Fruit fly (Drosophila melanogaster) whole organism, embryonic: Measurements from ENCODE around the gene CycB3.

Experiments used
- Asciz ChIP-seq: fragments of 200-800 bp; sonication (Bioruptor generic); optimal IDR thresholded peaks from 2 replicates; lab custom pipeline; 2017; ENCODE audit warnings: missing biosample characterization, mild to moderate bottlenecking, missing genetic modification characterization, missing genetic modification reagents
- CG10959 ChIP-seq: fragments of 200-800 bp; sonication (Bioruptor generic); IDR thresholded peaks from 2 replicates; pipeline ENCODE4 v1.3.6; 2022; ENCODE audit warnings: missing biosample characterization, missing genetic modification characterization
- CG11560 ChIP-seq: fragments of 200-800 bp; sonication (Bioruptor generic); IDR thresholded peaks from 3 replicates; pipeline ENCODE4 v1.3.6; 2022; ENCODE audit warnings: missing biosample characterization, missing genetic modification characterization
- CG12299 ChIP-seq: fragments of 200-800 bp; sonication (Bioruptor generic); optimal IDR thresholded peaks from 2 replicates; lab custom pipeline; 2018; ENCODE audit warnings: missing biosample characterization, mild to moderate bottlenecking, missing genetic modification characterization
- CG12769 ChIP-seq: fragments of 200-800 bp; sonication (Bioruptor generic); optimal IDR thresholded peaks from 2 replicates; lab custom pipeline; 2019; ENCODE audit warnings: missing biosample characterization, mild to moderate bottlenecking, missing genetic modification characterization, moderate library complexity
- CG14710 ChIP-seq: fragments of 200-800 bp; sonication (Bioruptor generic); optimal IDR thresholded peaks from 3 replicates; lab custom pipeline; 2019; ENCODE audit warnings: missing biosample characterization, mild to moderate bottlenecking, missing genetic modification characterization, moderate library complexity
- CG16863 ChIP-seq: fragments of 200-800 bp; sonication (Bioruptor generic); optimal IDR thresholded peaks from 3 replicates; lab custom pipeline; 2016; ENCODE audit warnings: missing biosample characterization, missing genetic modification characterization
- CG17385 ChIP-seq: fragments of 200-800 bp; sonication (Bioruptor generic); optimal IDR thresholded peaks from 3 replicates; lab custom pipeline; 2018; ENCODE audit warnings: missing biosample characterization, mild to moderate bottlenecking, missing genetic modification characterization
- CG18764 ChIP-seq: fragments of 200-800 bp; sonication (Bioruptor generic); optimal IDR thresholded peaks from 3 replicates; lab custom pipeline; 2016; ENCODE audit warnings: missing biosample characterization, missing genetic modification characterization
- CG2120 ChIP-seq: fragments of 200-800 bp; sonication (Bioruptor generic); optimal IDR thresholded peaks from 3 replicates; lab custom pipeline; 2016; ENCODE audit warnings: missing biosample characterization, missing genetic modification characterization
- CG2889 ChIP-seq: fragments of 200-800 bp; sonication (Bioruptor generic); IDR thresholded peaks from 3 replicates; pipeline ENCODE4 v1.3.6; 2022; ENCODE audit warnings: missing biosample characterization, missing genetic modification characterization
- CG7357 ChIP-seq: fragments of 200-800 bp; sonication (Bioruptor generic); IDR thresholded peaks from 3 replicates; pipeline ENCODE4 v1.3.6; 2022; ENCODE audit warnings: missing biosample characterization, missing genetic modification characterization
- CG7372 ChIP-seq: fragments of 200-800 bp; sonication (Bioruptor generic); IDR thresholded peaks from 2 replicates; pipeline ENCODE4 v1.3.6; 2022; ENCODE audit warnings: missing biosample characterization, missing genetic modification characterization
- CG7556 ChIP-seq: fragments of 200-800 bp; sonication (Bioruptor generic); optimal IDR thresholded peaks from 2 replicates; lab custom pipeline; 2017; ENCODE audit warnings: missing biosample characterization, mild to moderate bottlenecking, missing genetic modification characterization
- CG7928 ChIP-seq: fragments of 200-800 bp; sonication (Bioruptor generic); optimal IDR thresholded peaks from 2 replicates; lab custom pipeline; 2017; ENCODE audit warnings: missing biosample characterization, mild to moderate bottlenecking, missing genetic modification characterization
- D19A ChIP-seq: fragments of 200-800 bp; optimal IDR thresholded peaks from 3 replicates; lab custom pipeline; 2019; ENCODE audit warnings: missing biosample characterization, mild to moderate bottlenecking, missing genetic modification characterization, moderate library complexity
- ERR ChIP-seq: fragments of 200-800 bp; sonication (Bioruptor generic); optimal IDR thresholded peaks from 2 replicates; lab custom pipeline; 2016; ENCODE audit warnings: missing biosample characterization, missing genetic modification characterization
- HmgD ChIP-seq: fragments of 200-800 bp; sonication (Bioruptor generic); optimal IDR thresholded peaks from 3 replicates; lab custom pipeline; 2016; ENCODE audit warnings: missing biosample characterization, missing genetic modification characterization
- MBD-R2 ChIP-seq: fragments of 200-800 bp; sonication (Bioruptor generic); IDR thresholded peaks from 2 replicates; pipeline ENCODE4 v1.3.6; 2022; ENCODE audit warnings: missing biosample characterization, missing genetic modification characterization
- MTF-1 ChIP-seq: fragments of 200-800 bp; sonication (Bioruptor generic); optimal IDR thresholded peaks from 2 replicates; lab custom pipeline; 2018; ENCODE audit warnings: missing biosample characterization, mild to moderate bottlenecking, missing genetic modification characterization, borderline replicate concordance
- Med ChIP-seq: fragments of 200-800 bp; sonication (Bioruptor generic); peaks from one replicate; lab custom pipeline; 2016; ENCODE audit warnings: missing biosample characterization, missing genetic modification characterization, mild to moderate bottlenecking, inconsistent platforms, moderate library complexity
- Oaz ChIP-seq: fragments of 200-800 bp; sonication (Bioruptor generic); IDR thresholded peaks from 2 replicates; pipeline ENCODE4 v1.3.6; 2022; ENCODE audit warnings: missing biosample characterization, missing genetic modification characterization
- Scr ChIP-seq: fragments of 200-800 bp; sonication (Bioruptor generic); IDR thresholded peaks from 2 replicates; pipeline ENCODE4 v1.3.6; 2022; ENCODE audit warnings: missing biosample characterization, missing genetic modification characterization; ENCODE audit not compliant: partially characterized antibody
- Vsx1 ChIP-seq: fragments of 200-800 bp; sonication (Bioruptor generic); optimal IDR thresholded peaks from 2 replicates; lab custom pipeline; 2017; ENCODE audit warnings: missing biosample characterization, mild to moderate bottlenecking, missing genetic modification characterization, missing genetic modification reagents
- ac ChIP-seq: fragments of 200-800 bp; sonication (Bioruptor generic); optimal IDR thresholded peaks from 3 replicates; lab custom pipeline; 2017; ENCODE audit warnings: missing biosample characterization, mild to moderate bottlenecking, missing genetic modification characterization
- az2 ChIP-seq: fragments of 200-800 bp; sonication (Bioruptor generic); optimal IDR thresholded peaks from 3 replicates; lab custom pipeline; 2016; ENCODE audit warnings: missing biosample characterization, missing genetic modification characterization
- cad ChIP-seq: fragments of >200 bp; optimal IDR thresholded peaks from 2 replicates; lab custom pipeline; 2017; ENCODE audit warnings: missing biosample characterization, missing genetic modification characterization
- cwo ChIP-seq: fragments of 200-800 bp; sonication (Bioruptor generic); optimal IDR thresholded peaks from 3 replicates; lab custom pipeline; 2017; ENCODE audit warnings: missing biosample characterization, missing genetic modification characterization, mild to moderate bottlenecking, moderate library complexity, missing genetic modification reagents
- dati ChIP-seq: fragments of 200-800 bp; sonication (Bioruptor generic); IDR thresholded peaks from 2 replicates; pipeline ENCODE4 v1.3.6; 2022; ENCODE audit warnings: missing biosample characterization, missing genetic modification characterization
- disco-r ChIP-seq: fragments of 200-800 bp; sonication (Bioruptor generic); optimal IDR thresholded peaks from 2 replicates; lab custom pipeline; 2016; ENCODE audit warnings: missing biosample characterization, missing genetic modification characterization
- esg ChIP-seq: fragments of 200-800 bp; sonication (Bioruptor generic); conservative IDR thresholded peaks from 2 replicates; pipeline ENCODE4 v1.3.6; 2022; ENCODE audit warnings: missing biosample characterization, missing genetic modification characterization
- eyg ChIP-seq: fragments of 200-800 bp; sonication (Bioruptor generic); optimal IDR thresholded peaks from 3 replicates; lab custom pipeline; 2016; ENCODE audit warnings: missing biosample characterization, missing genetic modification characterization
- h ChIP-seq: fragments of >200 bp; optimal IDR thresholded peaks from 2 replicates; lab custom pipeline; 2017
- her ChIP-seq: fragments of 200-800 bp; sonication (Bioruptor generic); optimal IDR thresholded peaks from 2 replicates; lab custom pipeline; 2016; ENCODE audit warnings: missing biosample characterization, missing genetic modification characterization
- klu ChIP-seq: fragments of 200-800 bp; sonication (Bioruptor generic); IDR thresholded peaks from 2 replicates; pipeline ENCODE4 v1.3.6; 2022; ENCODE audit warnings: missing biosample characterization, missing genetic modification characterization
- mirr ChIP-seq: fragments of 200-800 bp; sonication (Bioruptor generic); optimal IDR thresholded peaks from 3 replicates; lab custom pipeline; 2018; ENCODE audit warnings: missing biosample characterization, mild to moderate bottlenecking, missing genetic modification characterization
- pan ChIP-seq, 4 experiments: fragments of >200 bp in 3 of 4; fragments of 200-800 bp in 1 of 4; sonication (Bioruptor generic) in 1 of 4; optimal IDR thresholded peaks in 3 of 4; IDR thresholded peaks in 1 of 4; 2 replicates each; pipeline versions ENCODE4 v1.3.6 to Lab custom; 2017 to 2022; ENCODE audit warnings: missing biosample characterization in 2 of 4, missing genetic modification characterization in 2 of 4, mixed read lengths in 1 of 4
- peb ChIP-seq: fragments of 200-800 bp; sonication (Bioruptor generic); IDR thresholded peaks from 2 replicates; pipeline ENCODE4 v1.3.6; 2022; ENCODE audit warnings: missing biosample characterization, missing genetic modification characterization
- pros ChIP-seq: fragments of 200-800 bp; sonication (Bioruptor generic); optimal IDR thresholded peaks from 3 replicates; lab custom pipeline; 2019; ENCODE audit warnings: missing biosample characterization, mild to moderate bottlenecking, missing genetic modification characterization, moderate library complexity
- pum ChIP-seq: fragments of 200-800 bp; sonication (Bioruptor generic); optimal IDR thresholded peaks from 2 replicates; lab custom pipeline; 2016; ENCODE audit warnings: missing biosample characterization, missing genetic modification characterization
- ro ChIP-seq: fragments of 200-800 bp; sonication (Bioruptor generic); IDR thresholded peaks from 2 replicates; pipeline ENCODE4 v1.3.6; 2022; ENCODE audit warnings: missing biosample characterization, missing genetic modification characterization
- row ChIP-seq: fragments of 200-800 bp; sonication (Bioruptor generic); IDR thresholded peaks from 3 replicates; pipeline ENCODE4 v1.3.6; 2022; ENCODE audit warnings: missing biosample characterization, missing genetic modification characterization
- schlank ChIP-seq: fragments of 200-800 bp; sonication (Bioruptor generic); optimal IDR thresholded peaks from 2 replicates; lab custom pipeline; 2018; ENCODE audit warnings: missing biosample characterization, mild to moderate bottlenecking, missing genetic modification characterization
- sisA ChIP-seq: fragments of 200-800 bp; sonication (Bioruptor generic); IDR thresholded peaks from 2 replicates; pipeline ENCODE4 v1.3.6; 2022; ENCODE audit warnings: missing biosample characterization, missing genetic modification characterization
- sob ChIP-seq: fragments of 200-800 bp; sonication (Bioruptor generic); IDR thresholded peaks from 2 replicates; pipeline ENCODE4 v1.3.6; 2022; ENCODE audit warnings: missing biosample characterization, missing genetic modification characterization
- sqz ChIP-seq: fragments of 200-800 bp; sonication (Bioruptor generic); optimal IDR thresholded peaks from 3 replicates; lab custom pipeline; 2018; ENCODE audit warnings: missing biosample characterization, mild to moderate bottlenecking, missing genetic modification characterization
- ssp ChIP-seq: fragments of 200-800 bp; sonication (Bioruptor generic); IDR thresholded peaks from 2 replicates; pipeline ENCODE4 v1.3.6; 2022; ENCODE audit warnings: missing biosample characterization, missing genetic modification characterization
- stc ChIP-seq: fragments of 200-800 bp; sonication (Bioruptor generic); IDR thresholded peaks from 2 replicates; pipeline ENCODE4 v1.3.6; 2022; ENCODE audit warnings: missing biosample characterization, missing genetic modification characterization
- unpg ChIP-seq: fragments of 200-800 bp; sonication (Bioruptor generic); optimal IDR thresholded peaks from 3 replicates; lab custom pipeline; 2018; ENCODE audit warnings: missing biosample characterization, mild to moderate bottlenecking, missing genetic modification characterization, moderate library complexity
- wor ChIP-seq: fragments of 200-800 bp; sonication (Bioruptor generic); IDR thresholded peaks from 2 replicates; pipeline ENCODE4 v1.3.6; 2022; ENCODE audit warnings: missing biosample characterization, missing genetic modification characterization
- zen ChIP-seq: fragments of 200-800 bp; sonication (Bioruptor generic); optimal IDR thresholded peaks from 3 replicates; lab custom pipeline; 2018; ENCODE audit warnings: missing biosample characterization, mild to moderate bottlenecking, missing genetic modification characterization, moderate library complexity

CycB3 gene

DNA sequence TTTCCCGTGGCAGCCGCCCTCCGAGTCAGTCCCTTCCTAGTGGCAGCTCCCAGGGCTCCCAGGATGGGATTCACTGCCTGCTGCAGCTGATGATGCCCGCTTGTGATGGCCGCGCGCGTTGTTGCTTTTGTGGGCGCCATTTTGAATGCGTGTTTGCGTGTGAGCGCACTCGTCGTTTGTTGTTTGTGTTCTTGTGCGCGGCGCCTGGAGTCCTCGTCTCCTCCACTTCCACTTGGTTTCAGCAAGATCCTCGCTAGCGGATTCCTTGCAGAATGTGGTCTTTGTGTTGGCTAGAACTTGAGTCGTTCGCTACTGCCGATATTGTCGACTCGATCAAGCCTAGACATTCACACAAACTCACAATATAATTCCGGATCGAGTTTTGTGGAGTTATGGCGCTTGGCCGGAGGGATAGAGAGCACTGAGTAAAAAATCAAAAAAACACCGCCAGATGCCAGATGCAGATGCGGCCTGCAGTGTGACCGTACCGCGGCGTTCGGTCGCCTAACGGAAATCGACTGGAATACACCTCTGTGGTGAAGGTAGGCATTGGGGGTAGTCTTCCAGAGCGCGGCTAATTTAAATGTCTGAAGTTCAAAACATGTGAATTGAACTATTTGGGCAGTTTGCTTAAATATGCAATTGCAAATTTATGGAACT lies at the start of gene CycB3:
CycB3 (minus strand) TSS at position 428 of the 660 bp plus-strand sequence.
- TF ChIP-seq CG18764 (GFP tag; lab: Kevin White, UChicago): no peak
- peak; percentile 68 for TF ChIP-seq MBD-R2 (GFP tag; lab: Robert Waterston, UW)
- no peak for TF ChIP-seq pum
- no peak for TF ChIP-seq az2 (GFP tag; lab: Kevin White, UChicago)
- TF ChIP-seq MTF-1 (GFP tag; lab: Kevin White, UChicago): peak; percentile 63
- peak; percentile 88 for TF ChIP-seq Med (GFP tag; lab: Kevin White, UChicago)
- peak; percentile 48 for TF ChIP-seq her
- TF ChIP-seq CG7372 (GFP tag; lab: Robert Waterston, UW): no peak
- no peak; the same call in 1 of the 2 replicates for TF ChIP-seq stc (GFP tag; lab: Robert Waterston, UW)
- TF ChIP-seq h (lab: Kevin White, UChicago): no peak
- no peak for TF ChIP-seq CG16863 (GFP tag; lab: Kevin White, UChicago)
- TF ChIP-seq CG7928 (GFP tag; lab: Kevin White, UChicago): no peak
- TF ChIP-seq eyg (GFP tag; lab: Kevin White, UChicago): no peak
- TF ChIP-seq disco-r (GFP tag; lab: Kevin White, UChicago): no peak
- no peak for TF ChIP-seq Vsx1 (GFP tag; lab: Kevin White, UChicago)
- no peak for TF ChIP-seq CG7556 (GFP tag; lab: Kevin White, UChicago)
- no peak for TF ChIP-seq esg (GFP tag; lab: Robert Waterston, UW)
- no peak for TF ChIP-seq pan (optimal IDR thresholded peaks at IDR 0.05; lab: Kevin White, UChicago)
- peak in 1 of 2 experiments; percentile 38 for TF ChIP-seq pan (GFP tag; optimal IDR thresholded peaks at IDR 0.05 in 1 of 2, IDR thresholded peaks at IDR 0.05 in 1 of 2)
- TF ChIP-seq CG2120 (GFP tag; lab: Kevin White, UChicago): no peak
- no peak for TF ChIP-seq D19A (tag; lab: Kevin White, UChicago)
- no peak for TF ChIP-seq CG2889
- TF ChIP-seq HmgD (GFP tag; lab: Kevin White, UChicago): peak; percentile 37
- TF ChIP-seq unpg (GFP tag; lab: Kevin White, UChicago): no peak
- TF ChIP-seq CG17385 (GFP tag; lab: Kevin White, UChicago): peak; percentile 34
- TF ChIP-seq CG12769 (tag; lab: Kevin White, UChicago): no peak
- peak; percentile 44; the same call in 1 of the 2 replicates for TF ChIP-seq Scr (GFP tag; lab: Robert Waterston, UW)
- TF ChIP-seq klu (GFP tag; lab: Robert Waterston, UW): no peak
- TF ChIP-seq pros: no peak
- TF ChIP-seq CG10959 (GFP tag; lab: Robert Waterston, UW): no peak
- no peak for TF ChIP-seq peb (GFP tag; lab: Robert Waterston, UW)
- TF ChIP-seq Asciz (GFP tag; lab: Kevin White, UChicago): no peak
- TF ChIP-seq ro: no peak
- peak; percentile 19; the same call in 1 of the 2 replicates for TF ChIP-seq sob (GFP tag; lab: Robert Waterston, UW)
- TF ChIP-seq mirr (GFP tag; lab: Kevin White, UChicago): peak; percentile 22
- peak; percentile 13 for TF ChIP-seq schlank
- no peak for TF ChIP-seq Oaz (GFP tag; lab: Robert Waterston, UW)
- TF ChIP-seq CG7357 (GFP tag; lab: Robert Waterston, UW): no peak
- no peak for TF ChIP-seq wor (GFP tag; lab: Robert Waterston, UW)
- no peak for TF ChIP-seq cad (GFP tag; lab: Kevin White, UChicago)
- TF ChIP-seq row (GFP tag; lab: Robert Waterston, UW): peak; percentile 27; the same call in 1 of the 3 replicates
- TF ChIP-seq sqz (GFP tag; lab: Kevin White, UChicago): peak; percentile 43
- TF ChIP-seq zen (tag; lab: Kevin White, UChicago): peak; percentile 33
- TF ChIP-seq ssp: peak; percentile 74
- no peak for TF ChIP-seq CG11560
- no peak for TF ChIP-seq ERR (GFP tag; lab: Kevin White, UChicago)
- peak; percentile 84 for TF ChIP-seq CG14710 (tag; lab: Kevin White, UChicago)
- TF ChIP-seq CG12299: no peak
- TF ChIP-seq dati: no peak
- no peak for TF ChIP-seq cwo (GFP tag; lab: Kevin White, UChicago)
- no peak for TF ChIP-seq sisA (GFP tag; lab: Robert Waterston, UW)
- peak; percentile 35 for TF ChIP-seq ac (GFP tag; lab: Kevin White, UChicago)
